Fruit fly (Drosophila melanogaster): ENCODE data around the gene ALiX.

DNA sequence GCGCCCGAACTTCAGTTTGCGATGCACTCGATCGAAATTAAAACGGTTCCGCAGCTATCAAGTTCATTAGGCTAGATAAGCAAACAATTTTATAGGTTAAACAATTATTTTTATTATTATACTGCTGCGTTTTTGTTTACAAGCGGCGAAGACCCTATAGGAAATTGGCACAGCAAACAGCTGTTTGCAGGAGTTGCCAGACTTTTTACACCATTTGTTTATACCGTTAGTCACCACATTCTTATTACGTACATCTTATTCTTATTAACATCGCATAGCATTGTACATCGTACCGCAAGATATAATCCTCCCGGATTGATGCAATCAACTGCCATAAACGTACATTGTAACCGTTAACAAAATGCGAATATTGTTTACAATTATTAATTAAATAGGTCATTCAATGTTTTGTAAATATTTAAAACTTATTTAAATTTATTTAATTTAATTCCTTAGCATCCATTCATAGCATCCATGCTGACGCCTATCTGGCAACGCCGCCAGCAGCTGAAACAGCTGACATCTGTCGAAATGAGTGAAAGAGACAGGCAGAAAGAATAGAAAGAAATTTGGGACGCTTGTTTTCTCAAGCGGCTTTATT, 6.8 kb upstream of the ALiX start, which contains the start of the genes CROT and CG12877:
- TF ChIP-seq Ets96B (tag; optimal IDR thresholded peaks at IDR 0.05) (peak; percentile 70), vri (GFP tag; optimal IDR thresholded peaks at IDR 0.05) (peak; percentile 5), Hr38 (GFP tag; optimal IDR thresholded peaks at IDR 0.05) (no peak), CG11294 (GFP tag; IDR thresholded peaks at IDR 0.05) (peak; percentile 78; the same call in 1 of the 2 replicates), Eip75B (GFP tag; optimal IDR thresholded peaks at IDR 0.05) (peak; percentile 70), ss (GFP tag; optimal IDR thresholded peaks at IDR 0.05) (peak in 1 of 2 experiments; percentile 46), OdsH (GFP tag; optimal IDR thresholded peaks at IDR 0.05) (no peak), CG10631 (GFP tag; optimal IDR thresholded peaks at IDR 0.05) (peak; percentile 93), CG11902 (GFP tag; optimal IDR thresholded peaks at IDR 0.05) (peak; percentile 65), Hr39 (GFP tag; optimal IDR thresholded peaks at IDR 0.05) (peak; percentile 70), CG16779 (tag; optimal IDR thresholded peaks at IDR 0.05) (no peak), CG10669 (GFP tag; optimal IDR thresholded peaks at IDR 0.05) (peak; percentile 71)

Data from whole organism, prepupa.